Worm (Caenorhabditis elegans) whole organism, L4 larva: ENCODE data around the gene R107.5.

Experiments
- Y75B8A.6 ChIP-seq: fragments of 200-800 bp; sonication (Bioruptor generic); IDR thresholded peaks from 2 replicates; pipeline ENCODE4 v1.3.6; 2022; ENCODE audit warnings: missing genetic modification reagents, missing genetic modification characterization, missing compliant biosample characterization
- fos-1 ChIP-seq: fragments of 150-350 bp; optimal IDR thresholded peaks from 2 replicates; lab custom pipeline; 2014; ENCODE audit warnings: missing biosample characterization, missing genetic modification characterization
- jun-1 ChIP-seq: fragments of 150-350 bp; optimal IDR thresholded peaks from 2 replicates; lab custom pipeline; 2014; ENCODE audit warnings: missing biosample characterization, missing genetic modification reagents, missing genetic modification characterization
- lim-7 ChIP-seq: fragments of 200-800 bp; sonication (Bioruptor generic); IDR thresholded peaks from 2 replicates; pipeline ENCODE4 v1.3.6; 2022; ENCODE audit warnings: missing genetic modification characterization, missing compliant biosample characterization
- mdl-1 ChIP-seq, 2 experiments: fragments of 150-350 bp in 1 of 2; sonication (generic microtip) in 1 of 2; optimal IDR thresholded peaks; 2 replicates each; lab custom pipeline; 2014 to 2017; ENCODE audit warnings: missing biosample characterization in 2 of 2, missing genetic modification characterization in 2 of 2
- nhr-237 ChIP-seq: sonication (generic microtip); optimal IDR thresholded peaks from 2 replicates; lab custom pipeline; 2017; ENCODE audit warnings: missing biosample characterization, missing genetic modification characterization
- unc-130 ChIP-seq: sonication (generic microtip); optimal IDR thresholded peaks from 2 replicates; lab custom pipeline; 2016; ENCODE audit warnings: missing genetic modification reagents, missing genetic modification characterization, missing compliant biosample characterization

- TF ChIP-seq unc-130 (GFP tag; lab: Kevin White, UChicago), result no peak
- no peak for TF ChIP-seq Y75B8A.6 (GFP tag; lab: Robert Waterston, UW)
- TF ChIP-seq fos-1 (tag; lab: Kevin White, UChicago), result no peak
- TF ChIP-seq lim-7 (GFP tag; lab: Robert Waterston, UW), result no peak
- TF ChIP-seq mdl-1 (tag; optimal IDR thresholded peaks at IDR 0.05; lab: Kevin White, UChicago), result no peak
- TF ChIP-seq nhr-237 (tag; lab: Kevin White, UChicago), result no peak
- no peak for TF ChIP-seq jun-1 (tag; lab: Kevin White, UChicago)
These were observed 19.1 kb upstream of the R107.5 start for ce11 chrIII:9072704-9073103.
